Worm (Caenorhabditis elegans): ENCODE results near the gene arle-14.

DNA sequence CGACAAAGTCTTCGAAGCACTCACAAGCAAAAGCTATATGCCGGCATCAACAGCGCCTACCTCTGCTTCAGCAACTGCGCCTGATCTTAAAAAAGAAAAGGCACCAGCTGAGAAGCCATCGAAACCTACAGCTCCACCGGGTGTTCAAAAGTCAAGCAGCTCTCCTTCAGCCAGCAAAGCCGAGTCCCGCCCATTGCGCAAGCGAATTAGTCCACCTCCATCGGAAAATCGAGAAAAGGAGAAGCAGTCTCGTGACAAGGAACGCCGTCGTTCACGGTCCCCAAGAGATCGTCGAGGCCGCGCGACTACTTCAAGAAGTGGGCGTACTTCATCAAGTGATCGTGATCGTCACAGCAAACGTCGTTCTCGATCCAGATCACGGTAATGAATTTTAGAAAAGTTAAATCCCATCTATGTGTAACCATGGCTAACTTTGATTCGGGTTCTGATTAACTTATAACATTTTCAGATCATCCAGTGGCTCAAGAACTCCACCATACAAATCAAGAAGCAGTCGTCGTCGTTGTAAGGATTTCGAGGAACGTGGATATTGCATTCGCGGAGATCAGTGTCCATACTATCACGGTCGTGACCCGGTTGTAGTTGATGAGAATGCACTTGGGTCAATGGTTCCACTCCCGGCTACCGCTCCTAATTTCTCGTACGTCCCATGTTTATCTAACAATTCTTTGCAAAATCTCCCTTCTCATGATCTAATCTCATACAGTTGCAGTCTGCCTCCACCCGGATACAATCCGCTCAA is 19.4 kb downstream of the arle-14 start:
- TF ChIP-seq nhr-11 (tag; optimal IDR thresholded peaks at IDR 0.05) (no peak), lim-6 (tag; optimal IDR thresholded peaks at IDR 0.05) (no peak), madf-2 (tag; optimal IDR thresholded peaks at IDR 0.05) (no peak), odd-2 (tag; optimal IDR thresholded peaks at IDR 0.05) (no peak), unc-3 (GFP tag; conservative IDR thresholded peaks at IDR 0.05) (no peak), unc-3 (tag; optimal IDR thresholded peaks at IDR 0.05) (no peak), hlh-6 (tag; optimal IDR thresholded peaks at IDR 0.05) (no peak), ref-2 (tag; optimal IDR thresholded peaks at IDR 0.05) (no peak), dmd-4 (tag; optimal IDR thresholded peaks at IDR 0.05; ENCODE audit: borderline replicate concordance) (no peak), pag-3 (tag; optimal IDR thresholded peaks at IDR 0.05; ENCODE audit: borderline replicate concordance) (no peak)

All from whole organism, late embryonic.